Worm (Caenorhabditis elegans): ENCODE data around the gene R13A1.3.

- TF ChIP-seq ztf-11 (tag; optimal IDR thresholded peaks at IDR 0.05) (no peak), lin-13 (tag; optimal IDR thresholded peaks at IDR 0.05) (no peak), lsy-2 (tag; optimal IDR thresholded peaks at IDR 0.05) (no peak), mab-5 (tag; optimal IDR thresholded peaks at IDR 0.05) (no peak), bed-3 (GFP tag; optimal IDR thresholded peaks at IDR 0.05) (no peak), nhr-237 (tag; optimal IDR thresholded peaks at IDR 0.05) (no peak), mep-1 (tag; optimal IDR thresholded peaks at IDR 0.05) (no peak), blmp-1 (tag; optimal IDR thresholded peaks at IDR 0.05) (no peak), elt-3 (tag; optimal IDR thresholded peaks at IDR 0.05) (no peak), M03D4.4 (tag; optimal IDR thresholded peaks at IDR 0.05) (no peak), drap-1 (GFP tag; optimal IDR thresholded peaks at IDR 0.05) (no peak)
These were observed 15.0 kb upstream of the R13A1.3 start, which contains the start of gene srlf-7 for ce11 chrIV:7188528-7189422.
